Comparison of ENCODE assay signal across 1 worm cellular context in genomic region chrV:11113041-11113574, ce11.
TF ChIP-seq lines count a peak whose summit lies in the region.

TSS of gene erfa-3 (minus strand) at chrV:11113091.

TF ChIP-seq in whole organism, L1 larva, 84 proteins besides CTCF, POLR2A, EP300 and RAD21 (continued from another document):
- TF ChIP-seq aha-1 (tag; optimal IDR thresholded peaks at IDR 0.05; lab: Kevin White, UChicago) (no peak), unc-130 (tag; optimal IDR thresholded peaks at IDR 0.05; lab: Kevin White, UChicago) (peak; percentile 68), mab-9 (GFP tag; IDR thresholded peaks at IDR 0.05; lab: Robert Waterston, UW) (no peak), snpc-4 (tag; optimal IDR thresholded peaks at IDR 0.05; lab: Kevin White, UChicago) (peak; percentile 50), lin-14 (GFP tag; optimal IDR thresholded peaks at IDR 0.05; lab: Kevin White, UChicago) (peak; percentile 59), lsy-2 (tag; optimal IDR thresholded peaks at IDR 0.05; lab: Kevin White, UChicago) (peak; percentile 58 to 60), ets-5 (GFP tag; IDR thresholded peaks at IDR 0.05; lab: Robert Waterston, UW) (no peak), ceh-82 (tag; optimal IDR thresholded peaks at IDR 0.05; lab: Kevin White, UChicago) (peak; percentile 64 to 73 (median 70)), egl-27 (tag; optimal IDR thresholded peaks at IDR 0.05; lab: Kevin White, UChicago) (no peak), elt-3 (tag; optimal IDR thresholded peaks at IDR 0.05; lab: Kevin White, UChicago) (peak in 1 of 6 experiments; percentile 54), nhr-47 (tag; optimal IDR thresholded peaks at IDR 0.05; lab: Kevin White, UChicago) (peak; percentile 62), aly-2 (tag; optimal IDR thresholded peaks at IDR 0.05; lab: Kevin White, UChicago) (no peak), C34B4.2 (tag; optimal IDR thresholded peaks at IDR 0.05; lab: Kevin White, UChicago) (no peak), lin-39 (tag; optimal IDR thresholded peaks at IDR 0.05; lab: Kevin White, UChicago) (peak; percentile 62)
